Fruit fly (Drosophila melanogaster): ENCODE measurements around the gene CG4116.

Gene CG4116

DNA sequence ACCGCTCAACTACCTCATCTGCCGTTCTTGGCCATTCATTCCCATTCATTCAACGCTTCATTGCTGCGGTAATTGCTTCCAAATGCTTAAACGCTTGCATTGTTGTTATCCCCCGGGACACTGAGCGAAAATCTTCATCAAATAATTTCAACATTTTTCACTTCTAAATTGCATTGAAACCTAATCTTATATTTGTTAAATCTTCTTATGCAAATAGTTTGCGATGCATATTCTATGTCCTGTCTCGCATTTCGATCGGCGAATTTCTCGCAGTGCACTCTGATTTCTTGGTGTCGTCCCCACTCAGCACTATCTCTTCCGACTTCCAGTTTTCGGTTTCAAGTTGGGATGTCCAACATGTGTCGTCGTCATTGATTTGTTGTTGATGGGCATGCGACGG, 29.6 kb upstream of the CG4116 start:
- TF ChIP-seq wek (GFP tag; optimal IDR thresholded peaks at IDR 0.05): peak; percentile 87
- TF ChIP-seq CG30431 (GFP tag; optimal IDR thresholded peaks at IDR 0.05): peak; percentile 96
- peak; percentile 89 for TF ChIP-seq tgo (GFP tag; IDR thresholded peaks at IDR 0.05)
- peak; percentile 84 for TF ChIP-seq gt (GFP tag; IDR thresholded peaks at IDR 0.05)
- no peak for TF ChIP-seq BEAF-32 (GFP tag; optimal IDR thresholded peaks at IDR 0.05)
- TF ChIP-seq HmgZ (tag; optimal IDR thresholded peaks at IDR 0.05): peak; percentile 84
- TF ChIP-seq CG4707 (GFP tag; optimal IDR thresholded peaks at IDR 0.05): peak; percentile 88
- TF ChIP-seq Ptx1 (GFP tag; IDR thresholded peaks at IDR 0.05): peak; percentile 91
- peak; percentile 6 for TF ChIP-seq B-H2 (GFP tag; optimal IDR thresholded peaks at IDR 0.05)
- peak; percentile 50 for TF ChIP-seq CG9932 (GFP tag; IDR thresholded peaks at IDR 0.05)
- no peak for TF ChIP-seq Tbp (GFP tag; optimal IDR thresholded peaks at IDR 0.05)
- TF ChIP-seq CG10565 (GFP tag; optimal IDR thresholded peaks at IDR 0.05): peak; percentile 79
- TF ChIP-seq crp (GFP tag; optimal IDR thresholded peaks at IDR 0.05): peak in 1 of 2 experiments; percentile 47
- TF ChIP-seq Med (GFP tag): peak; percentile 99
- TF ChIP-seq CG7928 (GFP tag; optimal IDR thresholded peaks at IDR 0.05): peak; percentile 40
- TF ChIP-seq zfh1 (GFP tag; IDR thresholded peaks at IDR 0.05): peak; percentile 98
- TF ChIP-seq stc (GFP tag; IDR thresholded peaks at IDR 0.05): peak; percentile 85
- peak; percentile 93 for TF ChIP-seq CG7839 (tag; optimal IDR thresholded peaks at IDR 0.05)
- TF ChIP-seq CG11695 (GFP tag; IDR thresholded peaks at IDR 0.05): peak; percentile 72
- peak; percentile 74 for TF ChIP-seq CG9437 (GFP tag; optimal IDR thresholded peaks at IDR 0.05)
- peak; percentile 84 for TF ChIP-seq Neu2 (GFP tag; optimal IDR thresholded peaks at IDR 0.05; ENCODE audit: borderline replicate concordance)
- TF ChIP-seq CG9727 (GFP tag; optimal IDR thresholded peaks at IDR 0.05): peak; percentile 95
- peak; percentile 87 for TF ChIP-seq CG18619 (GFP tag; optimal IDR thresholded peaks at IDR 0.05)
- peak; percentile 95 to 98 for TF ChIP-seq chif (GFP tag; optimal IDR thresholded peaks at IDR 0.05)
- peak; percentile 80 for TF ChIP-seq CG3163 (GFP tag; optimal IDR thresholded peaks at IDR 0.05)
- TF ChIP-seq pzg (GFP tag; optimal IDR thresholded peaks at IDR 0.05): no peak
- TF ChIP-seq crc (GFP tag; optimal IDR thresholded peaks at IDR 0.05): peak; percentile 79
- TF ChIP-seq Trl (optimal IDR thresholded peaks at IDR 0.05): no peak
- TF ChIP-seq Trl (GFP tag; optimal IDR thresholded peaks at IDR 0.05): peak; percentile 97
- no peak for TF ChIP-seq ato (GFP tag; IDR thresholded peaks at IDR 0.05; ENCODE audit: partially characterized antibody)
- TF ChIP-seq HLH4C (GFP tag; IDR thresholded peaks at IDR 0.05; ENCODE audit: partially characterized antibody): no peak
- TF ChIP-seq CG6765 (GFP tag; optimal IDR thresholded peaks at IDR 0.05): peak; percentile 23
- peak; percentile 97 for TF ChIP-seq tin (GFP tag; optimal IDR thresholded peaks at IDR 0.05)
- TF ChIP-seq CG8290 (GFP tag; optimal IDR thresholded peaks at IDR 0.05): peak; percentile 90
- TF ChIP-seq CG8290 (tag; optimal IDR thresholded peaks at IDR 0.05): peak; percentile 86 to 91
- peak; percentile 89 for TF ChIP-seq HHEX (GFP tag; optimal IDR thresholded peaks at IDR 0.05)
- TF ChIP-seq CG43689 (GFP tag; IDR thresholded peaks at IDR 0.05): peak; percentile 26; the same call in 1 of the 2 replicates
- peak; percentile 84 for TF ChIP-seq odd (GFP tag; optimal IDR thresholded peaks at IDR 0.05)
- no peak for TF ChIP-seq D (optimal IDR thresholded peaks at IDR 0.05)
- peak; percentile 97 for TF ChIP-seq D (GFP tag; optimal IDR thresholded peaks at IDR 0.05)
- TF ChIP-seq CG10543 (GFP tag; optimal IDR thresholded peaks at IDR 0.05): peak; percentile 77
- TF ChIP-seq CG14441 (GFP tag; IDR thresholded peaks at IDR 0.05): peak; percentile 73
- peak; percentile 89 for TF ChIP-seq CG9876 (GFP tag; optimal IDR thresholded peaks at IDR 0.05)
- TF ChIP-seq amos (GFP tag; IDR thresholded peaks at IDR 0.05; ENCODE audit: partially characterized antibody): no peak
- TF ChIP-seq CG17385 (GFP tag; optimal IDR thresholded peaks at IDR 0.05): peak; percentile 88
- TF ChIP-seq Fer3 (tag; optimal IDR thresholded peaks at IDR 0.05): peak; percentile 83
- peak; percentile 88 for TF ChIP-seq wor (GFP tag; IDR thresholded peaks at IDR 0.05)
- TF ChIP-seq vfl (GFP tag; optimal IDR thresholded peaks at IDR 0.05): peak; percentile 62
- TF ChIP-seq unc-4 (GFP tag; IDR thresholded peaks at IDR 0.05; ENCODE audit: partially characterized antibody): no peak
- TF ChIP-seq CG10431 (GFP tag; optimal IDR thresholded peaks at IDR 0.05): peak; percentile 86
- no peak for TF ChIP-seq HLHmδ (GFP tag; optimal IDR thresholded peaks at IDR 0.05)
